Worm (Caenorhabditis elegans) whole organism, L3 larva: ENCODE results near the gene T01G6.1.

Experiments used
- fos-1 ChIP-seq: fragments of 150-350 bp; optimal IDR thresholded peaks from 2 replicates; lab custom pipeline; 2014; ENCODE audit warnings: missing biosample characterization, missing genetic modification characterization
- lsy-12 ChIP-seq: sonication (generic microtip); optimal IDR thresholded peaks from 2 replicates; lab custom pipeline; 2016; ENCODE audit warnings: mild to moderate bottlenecking, missing genetic modification characterization, missing compliant biosample characterization
- mdl-1 ChIP-seq: fragments of 150-350 bp; optimal IDR thresholded peaks from 2 replicates; lab custom pipeline; 2014; ENCODE audit warnings: missing biosample characterization, missing genetic modification characterization
- nhr-25 ChIP-seq: sonication (generic microtip); optimal IDR thresholded peaks from 2 replicates; lab custom pipeline; 2017; ENCODE audit warnings: missing biosample characterization, missing genetic modification characterization
- nhr-76 ChIP-seq: fragments of 150-350 bp; sonication (generic microtip); optimal IDR thresholded peaks from 5 replicates; lab custom pipeline; 2014; ENCODE audit warnings: missing biosample characterization, missing genetic modification characterization
- nhr-77 ChIP-seq: fragments of 150-350 bp; optimal IDR thresholded peaks from 2 replicates; lab custom pipeline; 2014; ENCODE audit warnings: missing biosample characterization, missing genetic modification characterization
- snpc-4 ChIP-seq: fragments of 150-350 bp; optimal IDR thresholded peaks from 2 replicates; lab custom pipeline; 2014; ENCODE audit warnings: missing biosample characterization, missing genetic modification characterization
- unc-62 ChIP-seq: fragments of 150-350 bp; sonication (generic microtip); optimal IDR thresholded peaks from 4 replicates; lab custom pipeline; 2014; ENCODE audit warnings: missing biosample characterization, missing genetic modification reagents, missing genetic modification characterization

- TF ChIP-seq nhr-76 (tag; lab: Kevin White, UChicago): no peak
- TF ChIP-seq nhr-25: no peak
- TF ChIP-seq lsy-12 (tag; lab: Kevin White, UChicago): no peak
- TF ChIP-seq mdl-1 (tag; lab: Kevin White, UChicago): no peak
- no peak for TF ChIP-seq unc-62 (GFP tag; lab: Kevin White, UChicago)
- no peak for TF ChIP-seq nhr-77 (tag; lab: Kevin White, UChicago)
- no peak for TF ChIP-seq fos-1 (tag; lab: Kevin White, UChicago)
- TF ChIP-seq snpc-4 (tag; lab: Kevin White, UChicago): no peak
Measured at ce11 chrV:494284-494683, 3.2 kb upstream of the T01G6.1 start, which contains the start of gene nhr-131.
